Worm (Caenorhabditis elegans) whole organism, young adult: ENCODE results near the gene Y46G5A.15.

Experiments
- B0336.3 ChIP-seq: fragments of 200-800 bp; sonication (Bioruptor generic); IDR thresholded peaks from 2 replicates; pipeline ENCODE4 v1.3.6; 2022; ENCODE audit warnings: missing genetic modification characterization, missing compliant biosample characterization
- C17E4.6 ChIP-seq: fragments of 200-800 bp; sonication (Bioruptor generic); IDR thresholded peaks from 2 replicates; pipeline ENCODE4 v1.3.6; 2022; ENCODE audit warnings: missing genetic modification reagents, missing genetic modification characterization, missing compliant biosample characterization
- D2030.7 ChIP-seq: fragments of 200-800 bp; sonication (Bioruptor generic); IDR thresholded peaks from 2 replicates; pipeline ENCODE4 v1.3.6; 2022; ENCODE audit warnings: missing genetic modification reagents, missing genetic modification characterization, missing compliant biosample characterization
- F23B12.7 ChIP-seq: sonication (generic microtip); optimal IDR thresholded peaks from 2 replicates; lab custom pipeline; 2017; ENCODE audit warnings: missing genetic modification characterization, mild to moderate bottlenecking, missing compliant biosample characterization, antibody characterized with exemption, moderate library complexity; ENCODE audit not compliant: insufficient read depth
- F37B4.10 ChIP-seq: fragments of 200-800 bp; sonication (Bioruptor generic); IDR thresholded peaks from 2 replicates; pipeline ENCODE4 v1.3.6; 2022; ENCODE audit warnings: missing genetic modification characterization, missing compliant biosample characterization
- F39B2.1 ChIP-seq: fragments of 200-800 bp; sonication (Bioruptor generic); IDR thresholded peaks from 2 replicates; pipeline ENCODE4 v1.3.6; 2022; ENCODE audit warnings: missing genetic modification reagents, missing genetic modification characterization, missing compliant biosample characterization
- F55B11.4 ChIP-seq: sonication (generic microtip); optimal IDR thresholded peaks from 2 replicates; lab custom pipeline; 2016; ENCODE audit warnings: missing compliant biosample characterization, missing genetic modification characterization, borderline replicate concordance; ENCODE audit not compliant: insufficient read depth
- Y53F4B.3 ChIP-seq: fragments of 200-800 bp; sonication (Bioruptor generic); IDR thresholded peaks from 2 replicates; pipeline ENCODE4 v1.3.6; 2022; ENCODE audit warnings: missing genetic modification reagents, missing genetic modification characterization, missing compliant biosample characterization
- Y95B8A.8 ChIP-seq: fragments of 200-800 bp; sonication (Bioruptor generic); IDR thresholded peaks from 2 replicates; pipeline ENCODE4 v1.3.6; 2022; ENCODE audit warnings: missing genetic modification reagents, missing genetic modification characterization, missing compliant biosample characterization
- aptf-2 ChIP-seq: fragments of 200-800 bp; sonication (Bioruptor generic); conservative IDR thresholded peaks from 2 replicates; pipeline ENCODE4 v1.3.6; 2022; ENCODE audit warnings: missing genetic modification reagents, missing genetic modification characterization, missing compliant biosample characterization
- athp-1 ChIP-seq: sonication (generic microtip); optimal IDR thresholded peaks from 2 replicates; lab custom pipeline; 2017; ENCODE audit warnings: mild to moderate bottlenecking, missing genetic modification characterization, missing compliant biosample characterization
- attf-6 ChIP-seq: fragments of 200-800 bp; sonication (Bioruptor generic); IDR thresholded peaks from 2 replicates; pipeline ENCODE4 v1.3.6; 2022; ENCODE audit warnings: missing genetic modification reagents, missing genetic modification characterization, missing compliant biosample characterization
- bed-1 ChIP-seq: fragments of 200-800 bp; sonication (Bioruptor generic); IDR thresholded peaks from 2 replicates; pipeline ENCODE4 v1.3.6; 2022; ENCODE audit warnings: missing genetic modification reagents, missing genetic modification characterization, missing compliant biosample characterization
- cebp-2 ChIP-seq: fragments of 200-800 bp; sonication (Bioruptor generic); IDR thresholded peaks from 2 replicates; pipeline ENCODE4 v1.3.6; 2022; ENCODE audit warnings: missing genetic modification characterization, missing compliant biosample characterization
- ceh-58 ChIP-seq: fragments of 200-800 bp; sonication (Bioruptor generic); IDR thresholded peaks from 2 replicates; pipeline ENCODE4 v1.3.6; 2022; ENCODE audit warnings: missing genetic modification characterization, missing compliant biosample characterization
- ceh-79 ChIP-seq: sonication (generic microtip); optimal IDR thresholded peaks from 2 replicates; lab custom pipeline; 2017; ENCODE audit warnings: mild to moderate bottlenecking, missing genetic modification characterization, missing compliant biosample characterization
- ceh-91 ChIP-seq: fragments of 200-800 bp; sonication (Bioruptor generic); IDR thresholded peaks from 2 replicates; pipeline ENCODE4 v1.3.6; 2022; ENCODE audit warnings: missing genetic modification reagents, missing genetic modification characterization, missing compliant biosample characterization
- chd-7 ChIP-seq: sonication (generic microtip); optimal IDR thresholded peaks from 2 replicates; lab custom pipeline; 2016; ENCODE audit warnings: mild to moderate bottlenecking, missing genetic modification characterization, moderate library complexity, missing compliant biosample characterization
- dox-1 ChIP-seq: fragments of 200-800 bp; sonication (Bioruptor generic); IDR thresholded peaks from 2 replicates; pipeline ENCODE4 v1.3.6; 2022; ENCODE audit warnings: missing genetic modification reagents, missing genetic modification characterization, missing compliant biosample characterization
- egl-18 ChIP-seq: fragments of 200-800 bp; sonication (Bioruptor generic); IDR thresholded peaks from 2 replicates; pipeline ENCODE4 v1.3.6; 2022; ENCODE audit warnings: missing genetic modification reagents, missing genetic modification characterization, missing compliant biosample characterization
- ets-4 ChIP-seq: fragments of 200-800 bp; sonication (Bioruptor generic); optimal IDR thresholded peaks from 2 replicates; lab custom pipeline; 2018; ENCODE audit warnings: mild to moderate bottlenecking, missing genetic modification characterization, missing compliant biosample characterization
- hlh-26 ChIP-seq: fragments of 200-800 bp; sonication (Bioruptor generic); conservative IDR thresholded peaks from 2 replicates; pipeline ENCODE4 v1.3.6; 2022; ENCODE audit warnings: missing genetic modification reagents, missing genetic modification characterization, missing compliant biosample characterization
- hmg-20 ChIP-seq: fragments of 200-800 bp; sonication (Bioruptor generic); IDR thresholded peaks from 2 replicates; pipeline ENCODE4 v1.3.6; 2022; ENCODE audit warnings: missing genetic modification reagents, missing genetic modification characterization, missing compliant biosample characterization
- hrde-1 ChIP-seq: sonication (generic microtip); optimal IDR thresholded peaks from 2 replicates; lab custom pipeline; 2016; ENCODE audit warnings: missing genetic modification characterization, mild to moderate bottlenecking, missing compliant biosample characterization, moderate library complexity, missing genotype, missing genetic modification reagents, borderline replicate concordance
- lin-26 ChIP-seq: fragments of 200-800 bp; sonication (Bioruptor generic); IDR thresholded peaks from 2 replicates; pipeline ENCODE4 v1.3.6; 2022; ENCODE audit warnings: missing genetic modification reagents, missing genetic modification characterization, missing compliant biosample characterization
- lin-35 ChIP-seq, 3 experiments: fragments of 150-350 bp in 2 of 3; sonication (generic microtip) in 1 of 3; optimal IDR thresholded peaks; 2 replicates each; lab custom pipeline; 2014 to 2018; ENCODE audit warnings: missing biosample characterization in 3 of 3, missing genetic modification characterization in 3 of 3, missing genetic modification reagents in 3 of 3
- lin-54 ChIP-seq: fragments of 200-800 bp; sonication (Bioruptor generic); optimal IDR thresholded peaks from 2 replicates; lab custom pipeline; 2018; ENCODE audit warnings: mild to moderate bottlenecking, missing genetic modification characterization, missing compliant biosample characterization
- madf-3 ChIP-seq: fragments of 200-800 bp; sonication (Bioruptor generic); IDR thresholded peaks from 2 replicates; pipeline ENCODE4 v1.3.6; 2022; ENCODE audit warnings: missing genetic modification reagents, missing genetic modification characterization, missing compliant biosample characterization
- mcd-1 ChIP-seq: fragments of 200-800 bp; sonication (Bioruptor generic); IDR thresholded peaks from 2 replicates; pipeline ENCODE4 v1.3.6; 2022; ENCODE audit warnings: missing genetic modification reagents, missing genetic modification characterization, missing compliant biosample characterization
- nfya-1 ChIP-seq: sonication (generic microtip); optimal IDR thresholded peaks from 2 replicates; lab custom pipeline; 2017; ENCODE audit warnings: antibody characterized with exemption, missing compliant biosample characterization, missing genetic modification characterization, borderline replicate concordance; ENCODE audit not compliant: insufficient read depth
- nfyb-1 ChIP-seq: fragments of 200-800 bp; sonication (Bioruptor generic); IDR thresholded peaks from 2 replicates; pipeline ENCODE4 v1.3.6; 2022; ENCODE audit warnings: missing genetic modification reagents, missing genetic modification characterization, missing compliant biosample characterization
- nhr-120 ChIP-seq: fragments of 200-800 bp; sonication (Bioruptor generic); IDR thresholded peaks from 2 replicates; pipeline ENCODE4 v1.3.6; 2022; ENCODE audit warnings: missing genetic modification characterization, missing compliant biosample characterization
- rcor-1 ChIP-seq: fragments of 200-800 bp; sonication (Bioruptor generic); IDR thresholded peaks from 2 replicates; pipeline ENCODE4 v1.3.6; 2022; ENCODE audit warnings: missing genetic modification reagents, missing genetic modification characterization, missing compliant biosample characterization
- repo-1 ChIP-seq: sonication (generic microtip); optimal IDR thresholded peaks from 2 replicates; lab custom pipeline; 2017; ENCODE audit warnings: mild to moderate bottlenecking, missing genetic modification characterization, missing compliant biosample characterization
- sdz-38 ChIP-seq: sonication (generic microtip); optimal IDR thresholded peaks from 2 replicates; lab custom pipeline; 2016; ENCODE audit warnings: missing genotype, missing genetic modification characterization, missing compliant biosample characterization
- sea-2 ChIP-seq: fragments of 200-800 bp; sonication (Bioruptor generic); IDR thresholded peaks from 2 replicates; pipeline ENCODE4 v1.3.6; 2022; ENCODE audit warnings: missing genetic modification characterization, missing compliant biosample characterization
- snpc-1.1 ChIP-seq: sonication (generic microtip); optimal IDR thresholded peaks from 2 replicates; lab custom pipeline; 2017; ENCODE audit warnings: missing genetic modification characterization, mild to moderate bottlenecking, missing compliant biosample characterization, antibody characterized with exemption, moderate library complexity, missing genotype, missing genetic modification reagents; ENCODE audit not compliant: insufficient read depth
- snpc-1.3 ChIP-seq: sonication (generic microtip); optimal IDR thresholded peaks from 2 replicates; lab custom pipeline; 2017; ENCODE audit warnings: missing genetic modification characterization, mild to moderate bottlenecking, missing compliant biosample characterization, antibody characterized with exemption, moderate library complexity, missing genotype, missing genetic modification reagents; ENCODE audit not compliant: insufficient read depth
- snpc-3.4 ChIP-seq: sonication (generic microtip); optimal IDR thresholded peaks from 2 replicates; lab custom pipeline; 2017; ENCODE audit warnings: missing genetic modification characterization, mild to moderate bottlenecking, missing compliant biosample characterization, antibody characterized with exemption, moderate library complexity, missing genotype, missing genetic modification reagents
- sptf-2 ChIP-seq: fragments of 200-800 bp; sonication (Bioruptor generic); optimal IDR thresholded peaks from 2 replicates; lab custom pipeline; 2018; ENCODE audit warnings: mild to moderate bottlenecking, missing genetic modification characterization, missing compliant biosample characterization
- tbp1 ChIP-seq: fragments of 200-800 bp; sonication (Bioruptor generic); optimal IDR thresholded peaks from 2 replicates; lab custom pipeline; 2018; ENCODE audit warnings: mild to moderate bottlenecking, missing genetic modification characterization, missing compliant biosample characterization
- tlf-1 ChIP-seq: fragments of 200-800 bp; sonication (Bioruptor generic); optimal IDR thresholded peaks from 2 replicates; lab custom pipeline; 2018; ENCODE audit warnings: mild to moderate bottlenecking, missing genetic modification characterization, missing compliant biosample characterization
- unc-130 ChIP-seq: sonication (generic microtip); optimal IDR thresholded peaks from 2 replicates; lab custom pipeline; 2016; ENCODE audit warnings: missing genetic modification reagents, missing genetic modification characterization, missing compliant biosample characterization
- zim-3 ChIP-seq: sonication (generic microtip); optimal IDR thresholded peaks from 2 replicates; lab custom pipeline; 2017; ENCODE audit warnings: mild to moderate bottlenecking, missing genetic modification characterization, moderate library complexity, missing compliant biosample characterization
- ztf-22 ChIP-seq: fragments of 200-800 bp; sonication (Bioruptor generic); optimal IDR thresholded peaks from 2 replicates; lab custom pipeline; 2018; ENCODE audit warnings: mild to moderate bottlenecking, missing genetic modification characterization, moderate library complexity, missing compliant biosample characterization

The Y46G5A.15 gene

ce11 chrII:12749720-12750119, 35.5 kb downstream of the Y46G5A.15 start:
- TF ChIP-seq nhr-120 = 0 out of 2 replicates have a peak, but pooled peaks have one; percentile 83
- 0 out of 2 replicates have a peak, but pooled peaks have one; percentile 75 for TF ChIP-seq bed-1 (GFP tag; lab: Robert Waterston, UW)
- TF ChIP-seq lin-26 (GFP tag; lab: Robert Waterston, UW) = peak; percentile 64; the same call in 1 of the 2 replicates
- TF ChIP-seq rcor-1 (GFP tag; lab: Robert Waterston, UW) = peak; percentile 61; the same call in 1 of the 2 replicates

DNA sequence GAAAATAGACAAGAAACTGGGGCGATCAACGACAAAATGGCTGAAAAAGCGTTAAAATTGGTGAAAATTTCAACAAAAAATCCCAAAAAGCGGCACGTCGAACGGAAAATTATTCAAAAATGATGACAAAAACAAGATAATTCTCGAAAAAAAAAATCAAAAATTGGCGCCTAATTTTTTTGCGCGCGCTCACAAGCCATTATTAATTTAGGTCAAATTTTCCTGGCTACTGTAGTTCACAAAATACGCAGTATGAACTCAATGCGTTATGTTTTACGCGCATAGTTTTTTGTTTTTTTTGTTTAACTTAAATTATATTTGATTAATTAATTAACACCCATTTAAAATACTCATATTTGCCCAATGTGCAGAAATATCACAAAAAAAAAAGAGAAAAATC, 45.9 kb downstream of the Y46G5A.15 start:
- TF ChIP-seq chd-7 (tag; lab: Kevin White, UChicago) (no peak), rcor-1 (GFP tag; lab: Robert Waterston, UW) (peak; percentile 78), C17E4.6 (peak; percentile 58; the same call in 1 of the 2 replicates), F39B2.1 (GFP tag; lab: Robert Waterston, UW) (no peak), Y95B8A.8 (GFP tag; lab: Robert Waterston, UW) (peak; percentile 91), repo-1 (no peak), tbp1 (GFP tag; lab: Kevin White, UChicago) (peak; percentile 58), snpc-1.3 (tag; lab: Kevin White, UChicago) (peak; percentile 75), ets-4 (GFP tag; lab: Kevin White, UChicago) (no peak), madf-3 (peak; percentile 83; the same call in 1 of the 2 replicates), B0336.3 (GFP tag; lab: Robert Waterston, UW) (0 out of 2 replicates have a peak, but pooled peaks have one; percentile 18), egl-18 (no peak), sdz-38 (no peak), tlf-1 (GFP tag; lab: Kevin White, UChicago) (peak; percentile 77), zim-3 (tag; lab: Kevin White, UChicago) (no peak), F55B11.4 (tag; lab: Kevin White, UChicago) (no peak), lin-54 (peak; percentile 81), hmg-20 (no peak), dox-1 (GFP tag; lab: Robert Waterston, UW) (peak; percentile 58), aptf-2 (GFP tag; lab: Robert Waterston, UW) (0 out of 2 replicates have a peak, but pooled peaks have one; percentile 50), nfya-1 (tag; lab: Kevin White, UChicago) (no peak), sptf-2 (GFP tag; lab: Kevin White, UChicago) (no peak), ztf-22 (no peak), ceh-91 (peak; percentile 96), mcd-1 (GFP tag; lab: Robert Waterston, UW) (peak; percentile 58; the same call in 1 of the 2 replicates), attf-6 (GFP tag; lab: Robert Waterston, UW) (0 out of 2 replicates have a peak, but pooled peaks have one; percentile 45), F23B12.7 (tag; lab: Kevin White, UChicago) (no peak), F37B4.10 (GFP tag; lab: Robert Waterston, UW) (no peak), hlh-26 (GFP tag; lab: Robert Waterston, UW) (no peak), ceh-79 (tag; lab: Kevin White, UChicago) (no peak), snpc-3.4 (tag; lab: Kevin White, UChicago) (peak; percentile 93), D2030.7 (GFP tag; lab: Robert Waterston, UW) (peak; percentile 95), athp-1 (tag; lab: Kevin White, UChicago) (peak; percentile 68), lin-35 (GFP tag; optimal IDR thresholded peaks at IDR 0.05; lab: Kevin White, UChicago) (peak in 2 of 3 experiments; percentile 12 to 66), ceh-58 (GFP tag; lab: Robert Waterston, UW) (no peak), Y53F4B.3 (peak; percentile 29; the same call in 1 of the 2 replicates), cebp-2 (GFP tag; lab: Robert Waterston, UW) (no peak), hrde-1 (tag; lab: Kevin White, UChicago) (peak; percentile 37), nfyb-1 (GFP tag; lab: Robert Waterston, UW) (no peak), unc-130 (GFP tag; lab: Kevin White, UChicago) (peak; percentile 56), sea-2 (GFP tag; lab: Robert Waterston, UW) (no peak), snpc-1.1 (tag; lab: Kevin White, UChicago) (peak; percentile 74)
